Fruit fly (Drosophila melanogaster) whole organism, prepupa: ENCODE measurements around the gene CG13667.
A peak's percentile ranks its signal among the peaks of the same experiment; 100 is the strongest.

ENCODE experiments used
- CG6792 ChIP-seq: fragments of 200-800 bp; sonication (Bioruptor generic); optimal IDR thresholded peaks from 3 replicates; lab custom pipeline; 2016; ENCODE audit warnings: missing biosample characterization, missing genetic modification characterization
- CG6854 ChIP-seq: fragments of 200-800 bp; sonication (Bioruptor generic); optimal IDR thresholded peaks from 2 replicates; lab custom pipeline; 2017; ENCODE audit warnings: missing biosample characterization, mild to moderate bottlenecking, missing genetic modification characterization
- CG7368 ChIP-seq: fragments of 200-800 bp; sonication (Bioruptor generic); optimal IDR thresholded peaks from 3 replicates; lab custom pipeline; 2016; ENCODE audit warnings: missing biosample characterization, missing genetic modification characterization
- Lpt ChIP-seq: fragments of 200-800 bp; sonication (Bioruptor generic); optimal IDR thresholded peaks from 3 replicates; lab custom pipeline; 2016; ENCODE audit warnings: missing biosample characterization, missing genetic modification characterization
- Smox ChIP-seq: fragments of 200-800 bp; sonication (Bioruptor generic); optimal IDR thresholded peaks from 3 replicates; lab custom pipeline; 2016; ENCODE audit warnings: missing biosample characterization, missing genetic modification characterization
- Sox14 ChIP-seq: fragments of 200-800 bp; sonication (Bioruptor generic); optimal IDR thresholded peaks from 3 replicates; lab custom pipeline; 2016; ENCODE audit warnings: missing biosample characterization, missing genetic modification characterization
- Sox15 ChIP-seq: fragments of 200-800 bp; sonication (Bioruptor generic); optimal IDR thresholded peaks from 3 replicates; lab custom pipeline; 2016; ENCODE audit warnings: missing biosample characterization, missing genetic modification characterization
- achi ChIP-seq: fragments of 200-800 bp; sonication (Bioruptor generic); optimal IDR thresholded peaks from 3 replicates; lab custom pipeline; 2016; ENCODE audit warnings: missing biosample characterization, missing genetic modification characterization
- cyc ChIP-seq: fragments of 200-800 bp; sonication (Bioruptor generic); optimal IDR thresholded peaks from 3 replicates; lab custom pipeline; 2016; ENCODE audit warnings: missing biosample characterization, missing genetic modification characterization
- dac ChIP-seq: fragments of 200-800 bp; sonication (Bioruptor generic); optimal IDR thresholded peaks from 2 replicates; lab custom pipeline; 2017; ENCODE audit warnings: missing biosample characterization, mild to moderate bottlenecking, missing genetic modification characterization
- net ChIP-seq: fragments of 200-800 bp; sonication (Bioruptor generic); optimal IDR thresholded peaks from 3 replicates; lab custom pipeline; 2016; ENCODE audit warnings: missing biosample characterization, missing genetic modification characterization
- svp ChIP-seq: fragments of 200-800 bp; sonication (Bioruptor generic); peaks from one replicate; lab custom pipeline; 2016; ENCODE audit warnings: missing biosample characterization, missing genetic modification characterization
- topi ChIP-seq: fragments of 200-800 bp; sonication (Bioruptor generic); optimal IDR thresholded peaks from 3 replicates; lab custom pipeline; 2016; ENCODE audit warnings: missing biosample characterization, missing genetic modification characterization

DNA sequence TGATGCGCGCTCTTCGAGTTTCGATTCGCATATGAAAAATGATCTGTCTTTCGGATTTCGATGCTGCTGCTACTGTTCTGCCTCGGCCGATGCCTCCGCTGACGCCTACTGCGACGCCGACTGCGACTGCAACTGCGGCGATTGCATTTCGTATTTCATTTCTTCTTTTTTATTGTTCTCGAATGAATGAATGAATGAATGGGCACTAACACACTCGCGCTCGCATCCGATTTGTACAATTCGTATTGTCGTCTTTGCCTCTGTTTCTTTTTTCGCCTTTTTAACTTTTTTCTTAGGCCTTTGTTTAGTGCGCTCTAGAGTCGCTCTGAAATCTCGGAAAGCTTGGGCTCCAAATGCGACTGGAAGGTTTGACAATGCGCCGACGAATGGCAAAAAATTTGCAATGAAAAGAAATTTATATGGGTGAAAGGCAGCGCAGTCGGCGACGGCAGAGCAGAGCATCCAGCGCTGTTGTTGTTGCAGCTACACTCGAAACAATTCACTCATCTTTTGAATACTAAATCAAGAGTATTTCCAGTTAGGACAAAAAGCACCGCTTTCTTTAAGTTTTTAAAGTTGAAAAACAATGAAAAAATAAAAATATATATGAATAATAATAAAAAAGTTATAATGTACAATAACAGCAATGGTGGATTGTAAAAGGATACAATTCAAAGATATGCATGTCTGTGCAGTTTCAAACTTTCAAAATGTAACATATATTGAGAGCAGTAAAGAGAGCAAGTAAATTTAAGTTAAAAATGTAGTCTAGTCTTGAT is 16.7 kb downstream of the CG13667 start, which contains the start of gene CG32354:
- TF ChIP-seq CG6792 (GFP tag; lab: Kevin White, UChicago) (no peak), dac (GFP tag; lab: Kevin White, UChicago) (peak; percentile 53), Smox (GFP tag; lab: Kevin White, UChicago) (no peak), topi (GFP tag; lab: Kevin White, UChicago) (peak; percentile 25), achi (GFP tag; lab: Kevin White, UChicago) (peak; percentile 5), Sox14 (GFP tag; lab: Kevin White, UChicago) (peak; percentile 14), svp (GFP tag; lab: Kevin White, UChicago) (peak; percentile 53), Sox15 (no peak), Lpt (GFP tag; lab: Kevin White, UChicago) (no peak), CG6854 (no peak), net (GFP tag; lab: Kevin White, UChicago) (peak; percentile 21), CG7368 (no peak), cyc (GFP tag; lab: Kevin White, UChicago) (no peak)
